Fruit fly (Drosophila melanogaster): ENCODE measurements around the gene PNUTS.

PNUTS gene

DNA sequence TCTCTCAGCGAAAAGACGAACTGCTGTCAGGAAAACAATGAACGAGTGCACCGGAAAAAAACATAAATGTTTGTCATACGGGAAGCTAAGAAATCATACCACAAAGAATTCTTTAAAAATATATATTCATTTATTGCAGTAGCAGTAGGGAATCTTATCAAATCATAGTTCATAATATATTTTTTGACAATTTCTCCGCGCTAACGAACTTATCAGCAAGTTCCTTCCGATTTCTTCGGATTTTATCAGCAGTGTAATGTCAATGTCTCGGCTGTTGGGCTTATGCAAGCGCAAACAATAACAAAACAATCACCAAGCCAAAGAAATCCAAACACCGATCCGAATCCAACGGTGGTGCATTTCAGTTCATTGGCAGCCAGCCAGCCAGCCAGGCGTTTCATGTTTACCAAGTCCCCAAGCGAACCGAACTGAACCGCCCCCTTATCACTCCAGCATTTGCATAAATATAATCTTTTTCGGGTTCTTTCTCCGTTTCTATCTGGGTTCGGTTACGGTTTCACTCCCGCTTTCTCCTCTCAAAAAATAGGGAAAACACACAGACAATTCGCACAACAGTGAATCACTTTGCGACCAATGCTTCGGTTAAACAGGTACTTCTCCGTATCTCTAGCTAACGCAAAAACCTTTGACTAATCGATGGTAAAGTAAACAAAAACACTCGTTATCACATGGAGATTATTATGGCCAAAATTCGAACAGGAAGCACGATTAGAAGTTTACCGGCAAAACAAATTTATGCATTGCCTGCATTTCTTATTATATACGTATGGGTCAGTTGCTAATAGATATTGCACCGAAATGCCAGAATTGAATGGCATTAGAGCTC lies 42.5 kb upstream of the PNUTS start (continued):
- TF ChIP-seq tx (GFP tag; optimal IDR thresholded peaks at IDR 0.05): no peak
- TF ChIP-seq Bgb (GFP tag; IDR thresholded peaks at IDR 0.05; ENCODE audit: partially characterized antibody): no peak
- TF ChIP-seq sisA (GFP tag; IDR thresholded peaks at IDR 0.05): peak; percentile 60
- no peak for TF ChIP-seq Abd-B (GFP tag; optimal IDR thresholded peaks at IDR 0.05)
- no peak for TF ChIP-seq gcm2 (GFP tag; optimal IDR thresholded peaks at IDR 0.05)
- TF ChIP-seq crp (GFP tag; optimal IDR thresholded peaks at IDR 0.05): no peak
- peak; percentile 63 for TF ChIP-seq CG30403 (GFP tag; optimal IDR thresholded peaks at IDR 0.05)
- TF ChIP-seq twi (tag; optimal IDR thresholded peaks at IDR 0.05): no peak
- TF ChIP-seq ken (GFP tag; IDR thresholded peaks at IDR 0.05): no peak
- no peak for TF ChIP-seq toy (GFP tag; IDR thresholded peaks at IDR 0.05)
- no peak for TF ChIP-seq HLH54F (GFP tag; optimal IDR thresholded peaks at IDR 0.05)
- peak; percentile 70 for TF ChIP-seq dmrt99B (tag; optimal IDR thresholded peaks at IDR 0.05)
- TF ChIP-seq trem (tag; optimal IDR thresholded peaks at IDR 0.05): peak; percentile 8
- TF ChIP-seq Optix (GFP tag; IDR thresholded peaks at IDR 0.05): no peak
- TF ChIP-seq dimm (GFP tag; IDR thresholded peaks at IDR 0.05): no peak
- TF ChIP-seq zfh2 (GFP tag; optimal IDR thresholded peaks at IDR 0.05): no peak
- TF ChIP-seq CG9932 (GFP tag; IDR thresholded peaks at IDR 0.05): no peak
- peak; percentile 54 for TF ChIP-seq Asciz (GFP tag; optimal IDR thresholded peaks at IDR 0.05)
- peak; percentile 46 for TF ChIP-seq org-1 (GFP tag; optimal IDR thresholded peaks at IDR 0.05)
- no peak for TF ChIP-seq CG6791 (GFP tag; IDR thresholded peaks at IDR 0.05; ENCODE audit: partially characterized antibody)
- no peak; the same call in 1 of the 2 replicates for TF ChIP-seq CG10366 (GFP tag; IDR thresholded peaks at IDR 0.05)
- TF ChIP-seq ac (GFP tag; optimal IDR thresholded peaks at IDR 0.05): no peak
- no peak for TF ChIP-seq pho (GFP tag; optimal IDR thresholded peaks at IDR 0.05)
- peak; percentile 64; the same call in 2 of the 3 replicates for TF ChIP-seq row (GFP tag; IDR thresholded peaks at IDR 0.05)
- no peak for TF ChIP-seq Rfx (GFP tag; IDR thresholded peaks at IDR 0.05)
- TF ChIP-seq vvl (GFP tag; IDR thresholded peaks at IDR 0.05): peak; percentile 31; the same call in 1 of the 2 replicates
- TF ChIP-seq schlank (tag; optimal IDR thresholded peaks at IDR 0.05): no peak
- no peak for TF ChIP-seq CG11085 (GFP tag; IDR thresholded peaks at IDR 0.05)
- TF ChIP-seq CG15696 (tag; optimal IDR thresholded peaks at IDR 0.05): peak; percentile 19
- TF ChIP-seq inv (GFP tag; IDR thresholded peaks at IDR 0.05; ENCODE audit: partially characterized antibody): no peak
- TF ChIP-seq CG18619 (GFP tag; optimal IDR thresholded peaks at IDR 0.05): peak; percentile 9
- peak; percentile 18 for TF ChIP-seq Mes4 (GFP tag; optimal IDR thresholded peaks at IDR 0.05)
- TF ChIP-seq stwl (tag; optimal IDR thresholded peaks at IDR 0.05): no peak
- TF ChIP-seq CG13624 (GFP tag; optimal IDR thresholded peaks at IDR 0.05): no peak
- TF ChIP-seq z (GFP tag; IDR thresholded peaks at IDR 0.05): no peak
- TF ChIP-seq pan (optimal IDR thresholded peaks at IDR 0.05): no peak
- no peak for TF ChIP-seq pan (GFP tag; optimal IDR thresholded peaks at IDR 0.05 in 1 of 2, IDR thresholded peaks at IDR 0.05 in 1 of 2)
- TF ChIP-seq CG7839 (tag; optimal IDR thresholded peaks at IDR 0.05): no peak
- peak; percentile 70 for TF ChIP-seq ci (GFP tag; IDR thresholded peaks at IDR 0.05)
- peak; percentile 16 for TF ChIP-seq CG17802 (tag; optimal IDR thresholded peaks at IDR 0.05)
- TF ChIP-seq CG14710 (tag; optimal IDR thresholded peaks at IDR 0.05): peak; percentile 39
- no peak for TF ChIP-seq CG34224 (GFP tag; IDR thresholded peaks at IDR 0.05; ENCODE audit: partially characterized antibody)
- peak; percentile 52 for TF ChIP-seq phol (tag; optimal IDR thresholded peaks at IDR 0.05)
- TF ChIP-seq CG32767 (GFP tag; IDR thresholded peaks at IDR 0.05): peak; percentile 27; the same call in 1 of the 2 replicates
- peak; percentile 15 for TF ChIP-seq kni (GFP tag; optimal IDR thresholded peaks at IDR 0.05)
- no peak for TF ChIP-seq CG32532 (GFP tag; IDR thresholded peaks at IDR 0.05)
- peak; percentile 50 for TF ChIP-seq Hsf (GFP tag; optimal IDR thresholded peaks at IDR 0.05)
- TF ChIP-seq CG3407 (GFP tag; optimal IDR thresholded peaks at IDR 0.05): peak; percentile 57
- no peak for TF ChIP-seq sc (optimal IDR thresholded peaks at IDR 0.05)
- TF ChIP-seq sc (GFP tag; optimal IDR thresholded peaks at IDR 0.05): peak; percentile 69

Data from whole organism, embryonic.